Worm (Caenorhabditis elegans): ENCODE measurements around the gene cdh-8.
"Not testable (repeated sequence)": the region's sequence is repeated elsewhere in the genome, so short reads cannot be mapped to it uniquely, and the experiment has no call there.

- TF ChIP-seq fkh-2, ZK546.5, daf-12, unc-39 (tag; optimal IDR thresholded peaks at IDR 0.05): not testable (repeated sequence)
- TF ChIP-seq tbx-2 (tag; optimal IDR thresholded peaks at IDR 0.05) (peak; percentile 70), ceh-28 (tag; optimal IDR thresholded peaks at IDR 0.05) (peak; percentile 63), nhr-77 (tag; optimal IDR thresholded peaks at IDR 0.05) (peak; percentile 58), pqm-1 (tag; optimal IDR thresholded peaks at IDR 0.05) (peak; percentile 29), nhr-11 (tag; optimal IDR thresholded peaks at IDR 0.05) (peak; percentile 33), ceh-82 (tag; optimal IDR thresholded peaks at IDR 0.05) (peak; percentile 57)
Measured at ce11 chrIV:385150-385937, 45.7 kb downstream of the cdh-8 start, which contains the start of gene rps-24.
